Fruit fly (Drosophila melanogaster) whole organism, embryonic: ENCODE results near the gene dmGlut.
A peak's percentile ranks its signal among the peaks of the same experiment; 100 is the strongest.

ENCODE experiments used
- B-H2 ChIP-seq: fragments of 200-800 bp; sonication (Bioruptor generic); optimal IDR thresholded peaks from 2 replicates; lab custom pipeline; 2018; ENCODE audit warnings: missing biosample characterization, mild to moderate bottlenecking, missing genetic modification characterization
- Bgb ChIP-seq: fragments of 200-800 bp; sonication (Bioruptor generic); IDR thresholded peaks from 2 replicates; pipeline ENCODE4 v1.3.6; 2022; ENCODE audit warnings: missing biosample characterization, missing genetic modification characterization; ENCODE audit not compliant: partially characterized antibody
- CG10565 ChIP-seq: fragments of 200-800 bp; sonication (Bioruptor generic); optimal IDR thresholded peaks from 3 replicates; lab custom pipeline; 2016; ENCODE audit warnings: missing biosample characterization, mild to moderate bottlenecking, missing genetic modification characterization
- CG11723 ChIP-seq: fragments of 200-800 bp; sonication (Bioruptor generic); optimal IDR thresholded peaks from 2 replicates; lab custom pipeline; 2017; ENCODE audit warnings: missing biosample characterization, mild to moderate bottlenecking, missing genetic modification characterization
- CG13287 ChIP-seq: fragments of 200-800 bp; sonication (Bioruptor generic); IDR thresholded peaks from 2 replicates; pipeline ENCODE4 v1.3.6; 2022; ENCODE audit warnings: missing biosample characterization, missing genetic modification characterization; ENCODE audit not compliant: partially characterized antibody
- CG15073 ChIP-seq: fragments of 200-800 bp; sonication (Bioruptor generic); optimal IDR thresholded peaks from 2 replicates; lab custom pipeline; 2016; ENCODE audit warnings: missing biosample characterization, missing genetic modification characterization
- CG1647 ChIP-seq: fragments of 200-800 bp; sonication (Bioruptor generic); optimal IDR thresholded peaks from 3 replicates; lab custom pipeline; 2016; ENCODE audit warnings: missing biosample characterization, missing genetic modification characterization
- CG18011 ChIP-seq: fragments of 200-800 bp; sonication (Bioruptor generic); optimal IDR thresholded peaks from 2 replicates; lab custom pipeline; 2017; ENCODE audit warnings: missing biosample characterization, missing genetic modification characterization, mild to moderate bottlenecking, moderate library complexity, missing genotype
- CG1832 ChIP-seq: fragments of 200-800 bp; sonication (Bioruptor generic); optimal IDR thresholded peaks from 2 replicates; lab custom pipeline; 2017; ENCODE audit warnings: missing biosample characterization, mild to moderate bottlenecking, missing genetic modification characterization, inconsistent platforms
- CG18619 ChIP-seq: fragments of 200-800 bp; sonication (Bioruptor generic); optimal IDR thresholded peaks from 3 replicates; lab custom pipeline; 2017; ENCODE audit warnings: missing biosample characterization, mild to moderate bottlenecking, missing genetic modification characterization
- CG2129 ChIP-seq: fragments of 200-800 bp; sonication (Bioruptor generic); IDR thresholded peaks from 2 replicates; pipeline ENCODE4 v1.3.6; 2022; ENCODE audit warnings: missing biosample characterization, missing genetic modification characterization; ENCODE audit not compliant: partially characterized antibody
- CG3838 ChIP-seq: fragments of 200-800 bp; sonication (Bioruptor generic); optimal IDR thresholded peaks from 3 replicates; lab custom pipeline; 2016; ENCODE audit warnings: missing biosample characterization, missing genetic modification characterization
- CG42726 ChIP-seq: fragments of 200-800 bp; sonication (Bioruptor generic); IDR thresholded peaks from 2 replicates; pipeline ENCODE4 v1.3.6; 2022; ENCODE audit warnings: missing biosample characterization, missing genetic modification characterization; ENCODE audit not compliant: partially characterized antibody
- CG8281 ChIP-seq: fragments of 200-800 bp; sonication (Bioruptor generic); optimal IDR thresholded peaks from 2 replicates; lab custom pipeline; 2018; ENCODE audit warnings: missing biosample characterization, mild to moderate bottlenecking, missing genetic modification characterization, moderate library complexity
- CG9609 ChIP-seq: fragments of 200-800 bp; sonication (Bioruptor generic); optimal IDR thresholded peaks from 3 replicates; lab custom pipeline; 2016; ENCODE audit warnings: missing biosample characterization, missing genetic modification characterization
- D ChIP-seq, 2 experiments: fragments of 200-800 bp in 1 of 2; fragments of >200 bp in 1 of 2; sonication (Bioruptor generic) in 1 of 2; optimal IDR thresholded peaks; 2 replicates in 1 of 2; 3 replicates in 1 of 2; lab custom pipeline; 2017; ENCODE audit warnings: mild to moderate bottlenecking in 1 of 2, missing biosample characterization in 1 of 2, missing genetic modification characterization in 1 of 2, missing genetic modification reagents in 1 of 2
- D19A ChIP-seq: fragments of 200-800 bp; optimal IDR thresholded peaks from 3 replicates; lab custom pipeline; 2019; ENCODE audit warnings: missing biosample characterization, mild to moderate bottlenecking, missing genetic modification characterization, moderate library complexity
- Dbx ChIP-seq: fragments of 200-800 bp; sonication (Bioruptor generic); IDR thresholded peaks from 3 replicates; pipeline ENCODE4 v1.3.6; 2022; ENCODE audit warnings: missing biosample characterization, missing genetic modification characterization
- Dref ChIP-seq: fragments of 200-800 bp; sonication (Bioruptor generic); IDR thresholded peaks from 2 replicates; pipeline ENCODE4 v1.3.6; 2022; ENCODE audit warnings: missing biosample characterization, missing genetic modification characterization
- Eip74EF ChIP-seq, 2 experiments: fragments of 200-800 bp in 1 of 2; fragments of >200 bp in 1 of 2; sonication (Bioruptor generic) in 1 of 2; optimal IDR thresholded peaks; 2 replicates each; lab custom pipeline; 2017 to 2019; ENCODE audit warnings: missing biosample characterization in 2 of 2, missing genetic modification characterization in 2 of 2, mild to moderate bottlenecking in 1 of 2, moderate library complexity in 1 of 2
- Fer1 ChIP-seq: fragments of 200-800 bp; sonication (Bioruptor generic); optimal IDR thresholded peaks from 2 replicates; lab custom pipeline; 2017; ENCODE audit warnings: missing biosample characterization, mild to moderate bottlenecking, missing genetic modification characterization
- Fer2 ChIP-seq: fragments of 200-800 bp; sonication (Bioruptor generic); optimal IDR thresholded peaks from 2 replicates; lab custom pipeline; 2018; ENCODE audit warnings: missing biosample characterization, mild to moderate bottlenecking, missing genetic modification characterization, moderate library complexity
- Fer3 ChIP-seq: fragments of 200-800 bp; sonication (Bioruptor generic); optimal IDR thresholded peaks from 2 replicates; lab custom pipeline; 2018; ENCODE audit warnings: missing biosample characterization, mild to moderate bottlenecking, missing genetic modification characterization, moderate library complexity
- Hmr ChIP-seq: fragments of 200-800 bp; sonication (Bioruptor generic); optimal IDR thresholded peaks from 3 replicates; lab custom pipeline; 2017; ENCODE audit warnings: mild to moderate bottlenecking, missing biosample characterization, missing genetic modification reagents, missing genetic modification characterization
- Hr39 ChIP-seq: fragments of >200 bp; optimal IDR thresholded peaks from 2 replicates; lab custom pipeline; 2017
- Hr78 ChIP-seq, 2 experiments: fragments of 200-800 bp in 1 of 2; fragments of >200 bp in 1 of 2; sonication (Bioruptor generic) in 1 of 2; optimal IDR thresholded peaks; 2 replicates each; lab custom pipeline; 2017 to 2019; ENCODE audit warnings: missing biosample characterization in 2 of 2, missing genetic modification characterization in 2 of 2, mild to moderate bottlenecking in 1 of 2, moderate library complexity in 1 of 2
- Lpt ChIP-seq: fragments of >200 bp; optimal IDR thresholded peaks from 2 replicates; lab custom pipeline; 2018; ENCODE audit warnings: missing biosample characterization, missing genetic modification characterization
- Oaz ChIP-seq: fragments of 200-800 bp; sonication (Bioruptor generic); IDR thresholded peaks from 2 replicates; pipeline ENCODE4 v1.3.6; 2022; ENCODE audit warnings: missing biosample characterization, missing genetic modification characterization
- Scr ChIP-seq: fragments of 200-800 bp; sonication (Bioruptor generic); IDR thresholded peaks from 2 replicates; pipeline ENCODE4 v1.3.6; 2022; ENCODE audit warnings: missing biosample characterization, missing genetic modification characterization; ENCODE audit not compliant: partially characterized antibody
- Sox100B ChIP-seq: fragments of 200-800 bp; sonication (Bioruptor generic); optimal IDR thresholded peaks from 3 replicates; lab custom pipeline; 2018; ENCODE audit warnings: missing biosample characterization, mild to moderate bottlenecking, missing genetic modification characterization
- bcd ChIP-seq: fragments of 200-800 bp; sonication (Bioruptor generic); optimal IDR thresholded peaks from 2 replicates; lab custom pipeline; 2017; ENCODE audit warnings: missing biosample characterization, mild to moderate bottlenecking, missing genetic modification characterization
- bowl ChIP-seq: fragments of 200-800 bp; sonication (Bioruptor generic); IDR thresholded peaks from 2 replicates; pipeline ENCODE4 v1.3.6; 2022; ENCODE audit warnings: missing biosample characterization, missing genetic modification characterization
- crc ChIP-seq: fragments of 200-800 bp; sonication (Bioruptor generic); optimal IDR thresholded peaks from 2 replicates; lab custom pipeline; 2016; ENCODE audit warnings: missing biosample characterization, missing genetic modification characterization
- dm ChIP-seq: fragments of 200-800 bp; sonication (Bioruptor generic); optimal IDR thresholded peaks from 3 replicates; lab custom pipeline; 2016; ENCODE audit warnings: missing biosample characterization, missing genetic modification characterization
- eyg ChIP-seq: fragments of 200-800 bp; sonication (Bioruptor generic); optimal IDR thresholded peaks from 3 replicates; lab custom pipeline; 2016; ENCODE audit warnings: missing biosample characterization, missing genetic modification characterization
- fu2 ChIP-seq: fragments of 200-800 bp; sonication (Bioruptor generic); optimal IDR thresholded peaks from 2 replicates; lab custom pipeline; 2016; ENCODE audit warnings: missing biosample characterization, missing genetic modification characterization
- gcm ChIP-seq: fragments of 200-800 bp; sonication (Bioruptor generic); optimal IDR thresholded peaks from 2 replicates; lab custom pipeline; 2019; ENCODE audit warnings: missing biosample characterization, mild to moderate bottlenecking, missing genetic modification characterization, moderate library complexity
- ind ChIP-seq: fragments of 200-800 bp; sonication (Bioruptor generic); optimal IDR thresholded peaks from 3 replicates; lab custom pipeline; 2016; ENCODE audit warnings: missing biosample characterization, missing genetic modification characterization
- insv ChIP-seq, 2 experiments: fragments of 200-800 bp; sonication (Bioruptor generic); optimal IDR thresholded peaks; 3 replicates each; lab custom pipeline; 2016 to 2018; ENCODE audit warnings: missing biosample characterization in 2 of 2, missing genetic modification characterization in 2 of 2
- lbe ChIP-seq: fragments of 200-800 bp; sonication (Bioruptor generic); optimal IDR thresholded peaks from 2 replicates; lab custom pipeline; 2016; ENCODE audit warnings: missing biosample characterization, mild to moderate bottlenecking, missing genetic modification characterization
- nerfin-2 ChIP-seq: fragments of 200-800 bp; sonication (Bioruptor generic); IDR thresholded peaks from 2 replicates; pipeline ENCODE4 v1.3.6; 2022; ENCODE audit warnings: missing biosample characterization, missing genetic modification characterization; ENCODE audit not compliant: partially characterized antibody
- oc ChIP-seq: fragments of 200-800 bp; sonication (Bioruptor generic); optimal IDR thresholded peaks from 2 replicates; lab custom pipeline; 2018; ENCODE audit warnings: missing biosample characterization, mild to moderate bottlenecking, missing genetic modification characterization, moderate library complexity
- pan ChIP-seq, 4 experiments: fragments of >200 bp in 3 of 4; fragments of 200-800 bp in 1 of 4; sonication (Bioruptor generic) in 1 of 4; optimal IDR thresholded peaks in 3 of 4; IDR thresholded peaks in 1 of 4; 2 replicates each; pipeline versions ENCODE4 v1.3.6 to Lab custom; 2017 to 2022; ENCODE audit warnings: missing biosample characterization in 2 of 4, missing genetic modification characterization in 2 of 4, mixed read lengths in 1 of 4
- ttk ChIP-seq: fragments of 200-800 bp; sonication (Bioruptor generic); IDR thresholded peaks from 2 replicates; pipeline ENCODE4 v2.1.2; 2022; ENCODE audit warnings: missing biosample characterization, missing genetic modification characterization
- z ChIP-seq: fragments of 200-800 bp; sonication (Bioruptor generic); IDR thresholded peaks from 3 replicates; pipeline ENCODE4 v1.3.6; 2022; ENCODE audit warnings: missing biosample characterization, missing genetic modification characterization

The dmGlut gene

dm6 chr2L:12045941-12046855, 19.0 kb downstream of the dmGlut start, which contains the start of gene CG6770 (continued):
- TF ChIP-seq Eip74EF (GFP tag; optimal IDR thresholded peaks at IDR 0.05; lab: Kevin White, UChicago) (peak in 1 of 2 experiments; percentile 74), Scr (GFP tag; lab: Robert Waterston, UW) (peak; percentile 36), CG2129 (GFP tag; lab: Robert Waterston, UW) (no peak), CG1647 (GFP tag; lab: Kevin White, UChicago) (peak; percentile 57), CG9609 (GFP tag; lab: Kevin White, UChicago) (peak; percentile 48), crc (GFP tag; lab: Kevin White, UChicago) (peak; percentile 8), D19A (peak; percentile 74), B-H2 (GFP tag; lab: Kevin White, UChicago) (peak; percentile 91), lbe (GFP tag; lab: Kevin White, UChicago) (peak; percentile 90), dm (no peak), Hr39 (lab: Kevin White, UChicago) (no peak), bcd (peak; percentile 72), D (optimal IDR thresholded peaks at IDR 0.05; lab: Kevin White, UChicago) (no peak), D (GFP tag; optimal IDR thresholded peaks at IDR 0.05; lab: Kevin White, UChicago) (no peak), CG1832 (no peak), fu2 (GFP tag; lab: Kevin White, UChicago) (no peak), ind (GFP tag; lab: Kevin White, UChicago) (peak; percentile 57), Fer1 (GFP tag; lab: Kevin White, UChicago) (peak; percentile 95), eyg (GFP tag; lab: Kevin White, UChicago) (no peak), CG15073 (GFP tag; lab: Kevin White, UChicago) (peak; percentile 11), CG10565 (GFP tag; lab: Kevin White, UChicago) (no peak), CG8281 (tag; lab: Kevin White, UChicago) (peak; percentile 14), oc (tag; lab: Kevin White, UChicago) (peak; percentile 41), nerfin-2 (GFP tag; lab: Robert Waterston, UW) (no peak), Hr78 (GFP tag; optimal IDR thresholded peaks at IDR 0.05; lab: Kevin White, UChicago) (peak in 1 of 2 experiments; percentile 33), z (GFP tag; lab: Robert Waterston, UW) (no peak), CG3838 (GFP tag; lab: Kevin White, UChicago) (peak; percentile 56), pan (optimal IDR thresholded peaks at IDR 0.05; lab: Kevin White, UChicago) (no peak), pan (GFP tag; optimal IDR thresholded peaks at IDR 0.05 in 1 of 2, IDR thresholded peaks at IDR 0.05 in 1 of 2) (peak in 1 of 2 experiments; percentile 90), ttk (GFP tag; lab: Robert Waterston, UW) (peak; percentile 81), gcm (GFP tag; lab: Kevin White, UChicago) (peak; percentile 63), Fer2 (tag; lab: Kevin White, UChicago) (peak; percentile 80), CG13287 (GFP tag; lab: Robert Waterston, UW) (peak; percentile 28; the same call in 1 of the 2 replicates), CG18011 (GFP tag; lab: Kevin White, UChicago) (peak; percentile 43), Fer3 (peak; percentile 89), Bgb (GFP tag; lab: Robert Waterston, UW) (peak; percentile 68; the same call in 1 of the 2 replicates), CG18619 (GFP tag; lab: Kevin White, UChicago) (peak; percentile 86), insv (GFP tag; optimal IDR thresholded peaks at IDR 0.05; lab: Kevin White, UChicago) (peak in 1 of 2 experiments; percentile 51), bowl (GFP tag; lab: Robert Waterston, UW) (peak; percentile 86; the same call in 1 of the 2 replicates), CG11723 (peak; percentile 58), Hmr (GFP tag; lab: Kevin White, UChicago) (peak; percentile 88), Sox100B (peak; percentile 84), Dref (GFP tag; lab: Robert Waterston, UW) (0 out of 2 replicates have a peak, but pooled peaks have one; percentile 4), Oaz (GFP tag; lab: Robert Waterston, UW) (peak; percentile 74), CG42726 (GFP tag; lab: Robert Waterston, UW) (peak; percentile 64; the same call in 1 of the 2 replicates), Lpt (no peak), Dbx (GFP tag; lab: Robert Waterston, UW) (peak; percentile 90)
